Worm (Caenorhabditis elegans) whole organism, midembryonic: ENCODE measurements around the gene sdz-1.

Experiments
- T22C8.4 ChIP-seq: fragments of 200-800 bp; sonication (Bioruptor generic); IDR thresholded peaks from 2 replicates; pipeline ENCODE4 v1.3.6; 2022; ENCODE audit warnings: missing genetic modification characterization, missing compliant biosample characterization
- cog-1 ChIP-seq: sonication (generic microtip); optimal IDR thresholded peaks from 2 replicates; lab custom pipeline; 2016; ENCODE audit warnings: missing genetic modification characterization, missing compliant biosample characterization
- flt-1 ChIP-seq: fragments of 200-800 bp; sonication (Bioruptor generic); IDR thresholded peaks from 2 replicates; pipeline ENCODE4 v1.3.6; 2022; ENCODE audit warnings: missing genetic modification characterization, missing compliant biosample characterization
- klf-2 ChIP-seq: fragments of 200-800 bp; sonication (Bioruptor generic); conservative IDR thresholded peaks from 2 replicates; pipeline ENCODE4 v1.3.6; 2022; ENCODE audit warnings: missing genetic modification reagents, missing genetic modification characterization, missing compliant biosample characterization
- med-1 ChIP-seq: sonication (generic microtip); optimal IDR thresholded peaks from 2 replicates; lab custom pipeline; 2017; ENCODE audit warnings: missing genetic modification characterization, mild to moderate bottlenecking, missing compliant biosample characterization, antibody characterized with exemption, missing genetic modification reagents; ENCODE audit not compliant: insufficient read depth
- ref-1 ChIP-seq: fragments of 200-800 bp; sonication (Bioruptor generic); conservative IDR thresholded peaks from 2 replicates; pipeline ENCODE4 v1.3.6; 2022; ENCODE audit warnings: missing genetic modification reagents, missing genetic modification characterization, missing compliant biosample characterization
- tab-1 ChIP-seq: fragments of 200-800 bp; sonication (Bioruptor generic); IDR thresholded peaks from 2 replicates; pipeline ENCODE4 v1.3.6; 2022; ENCODE audit warnings: missing genetic modification characterization, missing compliant biosample characterization
- ztf-23 ChIP-seq: fragments of 200-800 bp; sonication (Bioruptor generic); IDR thresholded peaks from 2 replicates; pipeline ENCODE4 v1.3.6; 2022; ENCODE audit warnings: missing genetic modification reagents, missing genetic modification characterization, missing compliant biosample characterization
- ztf-29 ChIP-seq: fragments of 200-800 bp; sonication (Bioruptor generic); IDR thresholded peaks from 2 replicates; pipeline ENCODE4 v1.3.6; 2022; ENCODE audit warnings: missing genetic modification reagents, missing genetic modification characterization, missing compliant biosample characterization

DNA sequence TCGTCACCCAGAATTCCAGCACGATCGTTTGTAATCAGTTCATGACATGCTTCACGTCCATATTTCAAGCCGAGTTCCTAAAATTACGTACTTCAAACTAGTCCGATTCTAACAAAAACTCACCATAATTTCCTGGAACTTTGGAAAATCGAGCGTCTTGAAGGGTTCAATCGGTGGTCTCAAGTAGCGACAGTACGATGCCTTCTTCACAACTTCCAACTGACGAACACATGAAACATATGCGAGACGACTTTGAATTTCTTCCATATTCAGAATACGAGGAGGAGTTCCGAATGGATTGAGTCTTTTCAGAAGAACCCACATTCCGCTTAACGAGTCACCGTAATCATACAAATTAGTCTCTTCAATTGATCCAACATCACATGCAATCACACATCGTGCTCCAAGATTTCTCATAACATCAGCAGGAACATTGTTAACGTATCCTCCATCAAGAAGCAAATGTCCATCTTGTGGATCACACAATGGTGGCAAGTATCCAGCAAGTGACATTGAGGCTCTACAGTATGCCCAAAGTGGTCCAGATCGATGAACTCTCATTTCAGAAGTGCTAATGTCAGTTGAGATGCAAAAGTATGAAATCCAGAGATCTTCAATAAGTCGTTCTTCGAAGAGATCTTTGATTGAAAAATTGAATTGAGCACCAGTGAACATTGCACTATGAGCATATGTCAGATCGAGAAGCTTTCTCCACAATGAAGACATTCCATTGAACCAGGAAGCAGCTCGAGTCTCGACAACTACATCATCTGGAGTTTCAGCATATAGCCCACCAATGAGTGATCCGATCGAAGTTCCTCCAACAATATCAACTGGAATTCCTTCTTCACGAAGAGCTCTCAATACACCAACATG lies 26.1 kb upstream of the sdz-1 start:
- TF ChIP-seq flt-1 (no peak), klf-2 (GFP tag; lab: Robert Waterston, UW) (no peak), cog-1 (tag; lab: Kevin White, UChicago) (no peak), T22C8.4 (GFP tag; lab: Robert Waterston, UW) (no peak), ztf-29 (no peak), med-1 (no peak), ref-1 (GFP tag; lab: Robert Waterston, UW) (no peak), tab-1 (no peak), ztf-23 (GFP tag; lab: Robert Waterston, UW) (no peak)
